Worm (Caenorhabditis elegans) whole organism, late embryonic: ENCODE results near the gene lec-1.

ENCODE experiments used
- C38D4.7 ChIP-seq: fragments of 200-800 bp; sonication (Bioruptor generic); optimal IDR thresholded peaks from 2 replicates; lab custom pipeline; 2018; ENCODE audit warnings: mild to moderate bottlenecking, missing genetic modification characterization, moderate library complexity, missing compliant biosample characterization
- F13H6.1 ChIP-seq: sonication (generic microtip); optimal IDR thresholded peaks from 2 replicates; lab custom pipeline; 2016; ENCODE audit warnings: missing genetic modification characterization, missing compliant biosample characterization
- Y22D7AL.16 ChIP-seq: sonication (generic microtip); optimal IDR thresholded peaks from 2 replicates; lab custom pipeline; 2016; ENCODE audit warnings: missing genetic modification characterization, missing compliant biosample characterization
- ama-1 ChIP-seq: fragments of 150-350 bp; optimal IDR thresholded peaks from 2 replicates; lab custom pipeline; 2014
- ceh-19 ChIP-seq: fragments of 200-800 bp; sonication (Bioruptor generic); optimal IDR thresholded peaks from 2 replicates; lab custom pipeline; 2018; ENCODE audit warnings: mild to moderate bottlenecking, missing genetic modification characterization, missing compliant biosample characterization
- ceh-24 ChIP-seq: sonication (generic microtip); optimal IDR thresholded peaks from 2 replicates; lab custom pipeline; 2016; ENCODE audit warnings: mild to moderate bottlenecking, missing genetic modification characterization, missing compliant biosample characterization
- che-1 ChIP-seq: sonication (generic microtip); optimal IDR thresholded peaks from 2 replicates; lab custom pipeline; 2016; ENCODE audit warnings: mild to moderate bottlenecking, missing genetic modification characterization, missing compliant biosample characterization
- elt-2 ChIP-seq: sonication (generic microtip); optimal IDR thresholded peaks from 2 replicates; lab custom pipeline; 2016; ENCODE audit warnings: missing genetic modification reagents, missing genetic modification characterization, missing compliant biosample characterization
- fkh-10 ChIP-seq: fragments of 150-350 bp; optimal IDR thresholded peaks from 2 replicates; lab custom pipeline; 2014; ENCODE audit warnings: missing biosample characterization, missing genetic modification reagents, missing genetic modification characterization
- nhr-232 ChIP-seq: sonication (generic microtip); optimal IDR thresholded peaks from 2 replicates; lab custom pipeline; 2016; ENCODE audit warnings: missing genetic modification characterization, missing compliant biosample characterization
- rnt-1 ChIP-seq: sonication (generic microtip); optimal IDR thresholded peaks from 2 replicates; lab custom pipeline; 2016; ENCODE audit warnings: missing genetic modification characterization, missing compliant biosample characterization
- syd-9 ChIP-seq: sonication (generic microtip); optimal IDR thresholded peaks from 2 replicates; lab custom pipeline; 2016; ENCODE audit warnings: mild to moderate bottlenecking, missing genetic modification characterization, moderate library complexity, missing compliant biosample characterization
- tbx-7 ChIP-seq: sonication (generic microtip); optimal IDR thresholded peaks from 2 replicates; lab custom pipeline; 2016; ENCODE audit warnings: missing genotype, missing genetic modification characterization, missing compliant biosample characterization

- TF ChIP-seq tbx-7 (tag; lab: Kevin White, UChicago) (no peak), F13H6.1 (tag; lab: Kevin White, UChicago) (no peak), che-1 (tag; lab: Kevin White, UChicago) (no peak), C38D4.7 (GFP tag; lab: Kevin White, UChicago) (no peak), ama-1 (lab: Kevin White, UChicago) (no peak), ceh-19 (GFP tag; lab: Kevin White, UChicago) (no peak), ceh-24 (tag; lab: Kevin White, UChicago) (no peak), elt-2 (tag; lab: Kevin White, UChicago) (no peak), syd-9 (tag; lab: Kevin White, UChicago) (no peak), nhr-232 (tag; lab: Kevin White, UChicago) (no peak), fkh-10 (GFP tag; lab: Kevin White, UChicago) (no peak), rnt-1 (tag; lab: Kevin White, UChicago) (no peak), Y22D7AL.16 (tag; lab: Kevin White, UChicago) (no peak)
These were observed 8.2 kb upstream of the lec-1 start, which contains the start of gene mecr-1 for ce11 chrII:13187188-13187587.
